Fruit fly (Drosophila melanogaster): ENCODE measurements around the gene CG42740.

Gene CG42740

dm6 chr3R:30423695-30424094 is 924 bp upstream of the CG42740 start, which contains the start of the genes CG15535 and mRpS18C (continued):
- TF ChIP-seq MBD-R2 (GFP tag; IDR thresholded peaks at IDR 0.05): peak; percentile 94
- peak; percentile 46 for TF ChIP-seq Dp (GFP tag; optimal IDR thresholded peaks at IDR 0.05)
- TF ChIP-seq cas (GFP tag; IDR thresholded peaks at IDR 0.05): no peak
- TF ChIP-seq ftz-f1 (GFP tag; optimal IDR thresholded peaks at IDR 0.05): peak; percentile 38
- TF ChIP-seq HLHmδ (GFP tag; optimal IDR thresholded peaks at IDR 0.05): no peak
- peak; percentile 78 for TF ChIP-seq amos (GFP tag; IDR thresholded peaks at IDR 0.05; ENCODE audit: partially characterized antibody)
- TF ChIP-seq Doc3 (GFP tag; IDR thresholded peaks at IDR 0.05; ENCODE audit: partially characterized antibody): peak; percentile 73
- TF ChIP-seq Spps (tag; optimal IDR thresholded peaks at IDR 0.05): no peak
- no peak for TF ChIP-seq TFAM (GFP tag; optimal IDR thresholded peaks at IDR 0.05)
- TF ChIP-seq CG10979 (tag; optimal IDR thresholded peaks at IDR 0.05): no peak
- no peak for TF ChIP-seq chn (GFP tag; optimal IDR thresholded peaks at IDR 0.05)
- TF ChIP-seq stwl (tag; optimal IDR thresholded peaks at IDR 0.05): peak; percentile 87
- TF ChIP-seq CG18619 (GFP tag; optimal IDR thresholded peaks at IDR 0.05): no peak
- peak; percentile 76 for TF ChIP-seq hbn (GFP tag; IDR thresholded peaks at IDR 0.05; ENCODE audit: partially characterized antibody)
- TF ChIP-seq Hr3 (GFP tag; optimal IDR thresholded peaks at IDR 0.05): no peak
- peak; percentile 81 for TF ChIP-seq Dll (GFP tag; IDR thresholded peaks at IDR 0.05; ENCODE audit: partially characterized antibody)
- no peak for TF ChIP-seq CG32772 (GFP tag; IDR thresholded peaks at IDR 0.05)
- no peak for TF ChIP-seq Mrtf (GFP tag; IDR thresholded peaks at IDR 0.05)
- no peak for TF ChIP-seq fd3F (GFP tag; optimal IDR thresholded peaks at IDR 0.05)
- TF ChIP-seq tll (GFP tag; optimal IDR thresholded peaks at IDR 0.05): no peak
- TF ChIP-seq ci (GFP tag; IDR thresholded peaks at IDR 0.05): peak; percentile 5; the same call in 1 of the 3 replicates
- no peak for TF ChIP-seq CG17912 (GFP tag; optimal IDR thresholded peaks at IDR 0.05)
- no peak for TF ChIP-seq Sox102F (GFP tag; optimal IDR thresholded peaks at IDR 0.05)
- TF ChIP-seq luna (GFP tag; optimal IDR thresholded peaks at IDR 0.05): no peak
- TF ChIP-seq Scr (GFP tag; IDR thresholded peaks at IDR 0.05; ENCODE audit: partially characterized antibody): peak; percentile 75
- no peak for TF ChIP-seq wdn (GFP tag; IDR thresholded peaks at IDR 0.05)
- TF ChIP-seq CG14667 (GFP tag; IDR thresholded peaks at IDR 0.05): no peak
- no peak for TF ChIP-seq CG17568 (GFP tag; optimal IDR thresholded peaks at IDR 0.05)
- TF ChIP-seq CG1832 (GFP tag; optimal IDR thresholded peaks at IDR 0.05): no peak
- no peak for TF ChIP-seq CG13296 (GFP tag; optimal IDR thresholded peaks at IDR 0.05)
- TF ChIP-seq ro (GFP tag; IDR thresholded peaks at IDR 0.05): no peak
- peak; percentile 40 for TF ChIP-seq HmgZ (tag; optimal IDR thresholded peaks at IDR 0.05)
- no peak for TF ChIP-seq Dfd (GFP tag; optimal IDR thresholded peaks at IDR 0.05)
- peak; percentile 6 for TF ChIP-seq CG3995 (GFP tag; optimal IDR thresholded peaks at IDR 0.05)
- TF ChIP-seq Gug (GFP tag; IDR thresholded peaks at IDR 0.05): no peak
- no peak for TF ChIP-seq pros (GFP tag; optimal IDR thresholded peaks at IDR 0.05)
- no peak for TF ChIP-seq dan (GFP tag; IDR thresholded peaks at IDR 0.05)
- no peak for TF ChIP-seq CG10654 (GFP tag; optimal IDR thresholded peaks at IDR 0.05)
- peak; percentile 71 for TF ChIP-seq CTCF (GFP tag; optimal IDR thresholded peaks at IDR 0.05)
- TF ChIP-seq Fer2 (tag; optimal IDR thresholded peaks at IDR 0.05): no peak
- TF ChIP-seq D19A (tag; optimal IDR thresholded peaks at IDR 0.05): no peak
- TF ChIP-seq CG31441 (GFP tag; IDR thresholded peaks at IDR 0.05): no peak
- TF ChIP-seq CG4707 (GFP tag; optimal IDR thresholded peaks at IDR 0.05): no peak
- TF ChIP-seq vfl (GFP tag; optimal IDR thresholded peaks at IDR 0.05): no peak
- no peak for TF ChIP-seq bsh (GFP tag; optimal IDR thresholded peaks at IDR 0.05)
- no peak for TF ChIP-seq fd64A (GFP tag; optimal IDR thresholded peaks at IDR 0.05)
- no peak for TF ChIP-seq CG9609 (GFP tag; optimal IDR thresholded peaks at IDR 0.05)
- no peak for TF ChIP-seq gem (tag; optimal IDR thresholded peaks at IDR 0.05)
- peak; percentile 83 for TF ChIP-seq zen2 (GFP tag; IDR thresholded peaks at IDR 0.05; ENCODE audit: partially characterized antibody)
- no peak for TF ChIP-seq CG8281 (tag; optimal IDR thresholded peaks at IDR 0.05)
- no peak for TF ChIP-seq fd102C (GFP tag; optimal IDR thresholded peaks at IDR 0.05)

All from whole organism, embryonic.